Worm (Caenorhabditis elegans) whole organism, L3 larva: ENCODE measurements around the gene F01E11.18.

Experiments used
- R02D3.7 ChIP-seq: fragments of 150-350 bp; optimal IDR thresholded peaks from 2 replicates; lab custom pipeline; 2014; ENCODE audit warnings: missing biosample characterization, missing genetic modification characterization
- ZK546.5 ChIP-seq: sonication (generic microtip); optimal IDR thresholded peaks from 2 replicates; lab custom pipeline; 2017; ENCODE audit warnings: missing biosample characterization, missing genetic modification characterization
- ceh-16 ChIP-seq: sonication (generic microtip); optimal IDR thresholded peaks from 2 replicates; lab custom pipeline; 2017; ENCODE audit warnings: missing biosample characterization, missing genetic modification characterization
- ceh-28 ChIP-seq: fragments of 150-350 bp; optimal IDR thresholded peaks from 2 replicates; lab custom pipeline; 2014; ENCODE audit warnings: missing biosample characterization, missing genetic modification reagents, missing genetic modification characterization
- daf-12 ChIP-seq: fragments of 150-350 bp; optimal IDR thresholded peaks from 2 replicates; lab custom pipeline; 2014; ENCODE audit warnings: missing biosample characterization, missing genetic modification reagents, missing genetic modification characterization
- egl-5 ChIP-seq: fragments of 150-350 bp; optimal IDR thresholded peaks from 2 replicates; lab custom pipeline; 2017; ENCODE audit warnings: missing biosample characterization, missing genetic modification reagents, missing genetic modification characterization, inconsistent platforms
- elt-1 ChIP-seq: fragments of 150-350 bp; optimal IDR thresholded peaks from 2 replicates; lab custom pipeline; 2014; ENCODE audit warnings: missing biosample characterization, missing genetic modification characterization
- elt-2 ChIP-seq: sonication (generic microtip); optimal IDR thresholded peaks from 2 replicates; lab custom pipeline; 2016; ENCODE audit warnings: missing genetic modification reagents, mild to moderate bottlenecking, missing genetic modification characterization, missing compliant biosample characterization
- elt-3 ChIP-seq, 3 experiments: fragments of 150-350 bp in 1 of 3; sonication (generic microtip) in 2 of 3; optimal IDR thresholded peaks; 2 replicates in 2 of 3; 4 replicates in 1 of 3; lab custom pipeline; 2014 to 2017; ENCODE audit warnings: missing biosample characterization in 3 of 3, missing genetic modification characterization in 3 of 3
- eor-1 ChIP-seq, 2 experiments: fragments of 150-350 bp; optimal IDR thresholded peaks; 2 replicates each; lab custom pipeline; 2014 to 2018; ENCODE audit warnings: missing biosample characterization in 2 of 2, missing genetic modification characterization in 2 of 2
- fkh-10 ChIP-seq: sonication (generic microtip); optimal IDR thresholded peaks from 2 replicates; lab custom pipeline; 2017; ENCODE audit warnings: missing biosample characterization, missing genetic modification reagents, missing genetic modification characterization
- fos-1 ChIP-seq: fragments of 150-350 bp; optimal IDR thresholded peaks from 2 replicates; lab custom pipeline; 2014; ENCODE audit warnings: missing biosample characterization, missing genetic modification characterization
- hmg-11 ChIP-seq: sonication (generic microtip); optimal IDR thresholded peaks from 2 replicates; lab custom pipeline; 2016; ENCODE audit warnings: missing genetic modification characterization, missing compliant biosample characterization
- jun-1 ChIP-seq: fragments of 150-350 bp; optimal IDR thresholded peaks from 2 replicates; lab custom pipeline; 2014; ENCODE audit warnings: missing biosample characterization, missing genetic modification reagents, missing genetic modification characterization
- lin-15B ChIP-seq: fragments of 150-350 bp; optimal IDR thresholded peaks from 2 replicates; lab custom pipeline; 2014; ENCODE audit warnings: missing biosample characterization, missing genetic modification characterization
- lin-39 ChIP-seq: fragments of 150-350 bp; optimal IDR thresholded peaks from 2 replicates; lab custom pipeline; 2018; ENCODE audit warnings: missing biosample characterization, missing genetic modification reagents, missing genetic modification characterization
- lsy-12 ChIP-seq: sonication (generic microtip); optimal IDR thresholded peaks from 2 replicates; lab custom pipeline; 2016; ENCODE audit warnings: mild to moderate bottlenecking, missing genetic modification characterization, missing compliant biosample characterization
- mdl-1 ChIP-seq: fragments of 150-350 bp; optimal IDR thresholded peaks from 2 replicates; lab custom pipeline; 2014; ENCODE audit warnings: missing biosample characterization, missing genetic modification characterization
- mml-1 ChIP-seq: fragments of 150-350 bp; sonication (generic microtip); optimal IDR thresholded peaks from 3 replicates; lab custom pipeline; 2014; ENCODE audit warnings: missing biosample characterization, missing genetic modification characterization
- nfya-1 ChIP-seq: sonication (generic microtip); optimal IDR thresholded peaks from 2 replicates; lab custom pipeline; 2017; ENCODE audit warnings: missing genetic modification characterization, mild to moderate bottlenecking, missing compliant biosample characterization, antibody characterized with exemption, moderate library complexity; ENCODE audit not compliant: insufficient read depth
- nhr-11 ChIP-seq: fragments of 150-350 bp; optimal IDR thresholded peaks from 2 replicates; lab custom pipeline; 2014; ENCODE audit warnings: missing biosample characterization, missing genetic modification characterization
- nhr-12 ChIP-seq: fragments of 150-350 bp; optimal IDR thresholded peaks from 2 replicates; lab custom pipeline; 2014; ENCODE audit warnings: missing biosample characterization, missing genetic modification characterization
- nhr-23 ChIP-seq: fragments of 150-350 bp; optimal IDR thresholded peaks from 2 replicates; lab custom pipeline; 2014; ENCODE audit warnings: missing biosample characterization, missing genetic modification reagents, missing genetic modification characterization
- nhr-28 ChIP-seq: fragments of 150-350 bp; optimal IDR thresholded peaks from 2 replicates; lab custom pipeline; 2014; ENCODE audit warnings: missing biosample characterization, missing genetic modification characterization
- nhr-43 ChIP-seq: sonication (generic microtip); optimal IDR thresholded peaks from 2 replicates; lab custom pipeline; 2016; ENCODE audit warnings: mild to moderate bottlenecking, missing genetic modification characterization, missing compliant biosample characterization; ENCODE audit not compliant: poor library complexity, severe bottlenecking
- nhr-67 ChIP-seq: fragments of 150-350 bp; optimal IDR thresholded peaks from 2 replicates; lab custom pipeline; 2014; ENCODE audit warnings: missing biosample characterization, missing genetic modification characterization
- nhr-76 ChIP-seq: fragments of 150-350 bp; sonication (generic microtip); optimal IDR thresholded peaks from 5 replicates; lab custom pipeline; 2014; ENCODE audit warnings: missing biosample characterization, missing genetic modification characterization
- nhr-77 ChIP-seq: fragments of 150-350 bp; optimal IDR thresholded peaks from 2 replicates; lab custom pipeline; 2014; ENCODE audit warnings: missing biosample characterization, missing genetic modification characterization
- pha-4 ChIP-seq: fragments of 150-350 bp; optimal IDR thresholded peaks from 2 replicates; lab custom pipeline; 2014; ENCODE audit warnings: missing biosample characterization, missing genetic modification reagents, missing genetic modification characterization
- pqm-1 ChIP-seq: fragments of 150-350 bp; optimal IDR thresholded peaks from 2 replicates; lab custom pipeline; 2017; ENCODE audit warnings: missing biosample characterization, missing genetic modification characterization, inconsistent platforms
- sea-2 ChIP-seq: fragments of 150-350 bp; sonication (generic microtip); optimal IDR thresholded peaks from 4 replicates; lab custom pipeline; 2014; ENCODE audit warnings: missing biosample characterization, missing genetic modification reagents, missing genetic modification characterization
- skn-1 ChIP-seq: fragments of 150-350 bp; optimal IDR thresholded peaks from 2 replicates; lab custom pipeline; 2014; ENCODE audit warnings: missing biosample characterization, missing genetic modification characterization
- snpc-4 ChIP-seq: fragments of 150-350 bp; optimal IDR thresholded peaks from 2 replicates; lab custom pipeline; 2014; ENCODE audit warnings: missing biosample characterization, missing genetic modification characterization
- tbx-2 ChIP-seq: sonication (generic microtip); optimal IDR thresholded peaks from 2 replicates; lab custom pipeline; 2016; ENCODE audit warnings: mild to moderate bottlenecking, missing genetic modification characterization, missing compliant biosample characterization
- unc-39 ChIP-seq: sonication (generic microtip); optimal IDR thresholded peaks from 4 replicates; lab custom pipeline; 2017; ENCODE audit warnings: missing biosample characterization, missing genetic modification characterization
- unc-62 ChIP-seq: fragments of 150-350 bp; sonication (generic microtip); optimal IDR thresholded peaks from 4 replicates; lab custom pipeline; 2014; ENCODE audit warnings: missing biosample characterization, missing genetic modification reagents, missing genetic modification characterization
- zag-1 ChIP-seq: fragments of 150-350 bp; optimal IDR thresholded peaks from 2 replicates; lab custom pipeline; 2014; ENCODE audit warnings: missing biosample characterization, missing genetic modification characterization
- ztf-11 ChIP-seq: fragments of 150-350 bp; optimal IDR thresholded peaks from 2 replicates; lab custom pipeline; 2014; ENCODE audit warnings: missing biosample characterization, missing genetic modification characterization
- ztf-4 ChIP-seq: fragments of 150-350 bp; optimal IDR thresholded peaks from 2 replicates; lab custom pipeline; 2014; ENCODE audit warnings: missing biosample characterization, missing genetic modification characterization

F01E11.18 gene

ce11 chrX:6989342-6989741 lies at the start of gene F01E11.18:
Gene F01E11.18 (plus strand): TSS chrX:6989642.
- no peak for TF ChIP-seq mml-1 (tag; lab: Kevin White, UChicago)

- TF ChIP-seq tbx-2 (tag; lab: Kevin White, UChicago): no peak
- TF ChIP-seq fkh-10: no peak
- TF ChIP-seq nhr-28 (tag; lab: Kevin White, UChicago): no peak
- no peak for TF ChIP-seq nhr-23
- no peak for TF ChIP-seq elt-3 (tag; optimal IDR thresholded peaks at IDR 0.05; lab: Kevin White, UChicago)
- TF ChIP-seq unc-39: no peak
- no peak for TF ChIP-seq nhr-11
- no peak for TF ChIP-seq sea-2 (GFP tag; lab: Kevin White, UChicago)
- no peak for TF ChIP-seq nhr-67 (tag; lab: Kevin White, UChicago)
- no peak for TF ChIP-seq hmg-11 (tag; lab: Kevin White, UChicago)
- TF ChIP-seq mml-1 (tag; lab: Kevin White, UChicago): no peak
- TF ChIP-seq lin-15B (tag; lab: Kevin White, UChicago): no peak
- TF ChIP-seq lin-39 (tag; lab: Kevin White, UChicago): no peak
- TF ChIP-seq daf-12 (tag; lab: Kevin White, UChicago): no peak
- no peak for TF ChIP-seq nhr-43 (tag; lab: Kevin White, UChicago)
- TF ChIP-seq, all 47 proteins: peak for 0
Measured at ce11 chrX:6939917-6940316, 49.5 kb upstream of the F01E11.18 start, which contains the start of gene C16E9.1. Gene C16E9.1 (plus strand): TSS chrX:6940217.

ce11 chrX:6940775-6941174 lies 48.7 kb upstream of the F01E11.18 start:
- TF ChIP-seq fos-1 (tag; lab: Kevin White, UChicago): no peak
- no peak for TF ChIP-seq lin-39 (tag; lab: Kevin White, UChicago)
- no peak for TF ChIP-seq unc-39
- TF ChIP-seq eor-1 (tag; optimal IDR thresholded peaks at IDR 0.05; lab: Kevin White, UChicago): no peak
- no peak for TF ChIP-seq elt-2
- TF ChIP-seq lsy-12 (tag; lab: Kevin White, UChicago): no peak
- TF ChIP-seq hmg-11 (tag; lab: Kevin White, UChicago): no peak
- TF ChIP-seq sea-2 (GFP tag; lab: Kevin White, UChicago): no peak
- TF ChIP-seq pqm-1: no peak
- TF ChIP-seq jun-1 (tag; lab: Kevin White, UChicago): no peak
- no peak for TF ChIP-seq unc-62 (GFP tag; lab: Kevin White, UChicago)
- TF ChIP-seq nhr-12 (tag; lab: Kevin White, UChicago): no peak
- no peak for TF ChIP-seq nhr-43 (tag; lab: Kevin White, UChicago)
- no peak for TF ChIP-seq ZK546.5 (tag; lab: Kevin White, UChicago)
- no peak for TF ChIP-seq ceh-28

DNA sequence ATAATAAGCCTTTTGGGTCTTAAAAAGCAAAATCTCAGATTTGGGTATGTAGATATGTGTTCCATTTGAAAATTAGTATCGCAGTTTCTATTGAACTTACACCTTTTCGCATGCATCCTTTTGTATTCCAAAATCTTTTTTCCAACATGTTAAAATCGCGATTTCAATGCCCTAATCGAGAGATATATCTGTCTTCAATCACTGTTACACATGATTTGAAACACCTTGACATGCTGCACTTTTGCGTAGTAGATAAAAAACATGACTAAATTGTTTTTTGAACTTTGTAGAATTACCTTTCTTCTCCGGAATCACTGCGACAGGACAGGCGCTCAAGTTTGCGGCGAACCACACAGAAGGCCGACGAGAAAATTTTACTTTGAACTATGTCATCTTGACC lies 47.7 kb upstream of the F01E11.18 start:
- TF ChIP-seq nhr-77 (tag; lab: Kevin White, UChicago) (no peak), pqm-1 (no peak), fos-1 (tag; lab: Kevin White, UChicago) (no peak), pha-4 (tag; lab: Kevin White, UChicago) (no peak), R02D3.7 (tag; lab: Kevin White, UChicago) (no peak), zag-1 (tag; lab: Kevin White, UChicago) (no peak), nhr-23 (peak; percentile 76), nhr-12 (tag; lab: Kevin White, UChicago) (no peak), ZK546.5 (tag; lab: Kevin White, UChicago) (no peak), daf-12 (tag; lab: Kevin White, UChicago) (no peak), tbx-2 (tag; lab: Kevin White, UChicago) (no peak), nhr-67 (tag; lab: Kevin White, UChicago) (no peak), egl-5 (tag; lab: Kevin White, UChicago) (no peak), elt-1 (tag; lab: Kevin White, UChicago) (peak; percentile 66)

DNA sequence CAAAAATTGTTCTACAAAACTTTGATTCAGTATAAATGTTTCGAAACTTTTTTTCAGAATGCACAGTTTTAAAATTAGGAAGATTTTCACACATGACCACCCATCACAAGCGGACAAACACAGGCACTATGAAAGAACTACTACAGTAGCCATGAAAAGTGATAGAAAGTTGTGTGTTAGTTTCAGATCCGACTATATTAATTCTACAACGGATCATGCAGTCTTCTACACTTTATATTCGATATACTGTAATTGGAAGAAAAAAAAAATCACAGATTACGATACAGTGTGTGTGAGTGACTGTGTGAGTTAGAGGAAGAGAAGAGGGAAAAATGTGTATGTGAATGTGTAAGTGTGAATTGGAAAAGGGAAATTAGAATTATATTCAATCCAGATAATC lies 42.7 kb upstream of the F01E11.18 start:
- TF ChIP-seq nhr-28 (tag; lab: Kevin White, UChicago): no peak
- TF ChIP-seq unc-39: no peak
- TF ChIP-seq ZK546.5 (tag; lab: Kevin White, UChicago): no peak
- TF ChIP-seq nhr-77 (tag; lab: Kevin White, UChicago): no peak
- no peak for TF ChIP-seq snpc-4 (tag; lab: Kevin White, UChicago)
- no peak for TF ChIP-seq egl-5 (tag; lab: Kevin White, UChicago)
- TF ChIP-seq ztf-4 (tag; lab: Kevin White, UChicago): no peak
- no peak for TF ChIP-seq hmg-11 (tag; lab: Kevin White, UChicago)
- no peak for TF ChIP-seq nfya-1
- TF ChIP-seq zag-1 (tag; lab: Kevin White, UChicago): no peak
- TF ChIP-seq ztf-11: no peak
- TF ChIP-seq nhr-76: no peak
- no peak for TF ChIP-seq mdl-1
- no peak for TF ChIP-seq lin-39 (tag; lab: Kevin White, UChicago)
- TF ChIP-seq skn-1 (tag; lab: Kevin White, UChicago): no peak
- TF ChIP-seq nhr-67 (tag; lab: Kevin White, UChicago): no peak
- no peak for TF ChIP-seq mml-1 (tag; lab: Kevin White, UChicago)
- TF ChIP-seq ceh-16 (tag; lab: Kevin White, UChicago): no peak
- no peak for TF ChIP-seq unc-62 (GFP tag; lab: Kevin White, UChicago)
- no peak for TF ChIP-seq nhr-11
